Fruit fly (Drosophila melanogaster) whole organism, embryonic: Measurements from ENCODE around the gene Nsun5.

ENCODE experiments used
- Aef1 ChIP-seq: fragments of 200-800 bp; sonication (Bioruptor generic); IDR thresholded peaks from 3 replicates; pipeline ENCODE4 v1.3.6; 2022; ENCODE audit warnings: missing biosample characterization, missing genetic modification characterization
- Bteb2 ChIP-seq: fragments of 200-800 bp; sonication (Bioruptor generic); optimal IDR thresholded peaks from 2 replicates; lab custom pipeline; 2016; ENCODE audit warnings: missing biosample characterization, missing genetic modification characterization
- CG10147 ChIP-seq: fragments of 200-800 bp; sonication (Bioruptor generic); optimal IDR thresholded peaks from 2 replicates; lab custom pipeline; 2019; ENCODE audit warnings: missing biosample characterization, mild to moderate bottlenecking, missing genetic modification characterization, moderate library complexity
- CG10267 ChIP-seq: fragments of 200-800 bp; sonication (Bioruptor generic); optimal IDR thresholded peaks from 2 replicates; lab custom pipeline; 2018; ENCODE audit warnings: missing biosample characterization, mild to moderate bottlenecking, missing genetic modification characterization, moderate library complexity
- CG12071 ChIP-seq: fragments of 200-800 bp; sonication (Bioruptor generic); optimal IDR thresholded peaks from 3 replicates; lab custom pipeline; 2018; ENCODE audit warnings: missing biosample characterization, mild to moderate bottlenecking, missing genetic modification characterization
- CG14965 ChIP-seq: fragments of 200-800 bp; sonication (Bioruptor generic); optimal IDR thresholded peaks from 2 replicates; lab custom pipeline; 2016; ENCODE audit warnings: missing biosample characterization, missing genetic modification characterization, borderline replicate concordance
- CG15269 ChIP-seq: fragments of 200-800 bp; sonication (Bioruptor generic); optimal IDR thresholded peaks from 2 replicates; lab custom pipeline; 2018; ENCODE audit warnings: missing biosample characterization, mild to moderate bottlenecking, missing genetic modification characterization, moderate library complexity
- CG15696 ChIP-seq: fragments of 200-800 bp; sonication (Bioruptor generic); optimal IDR thresholded peaks from 2 replicates; lab custom pipeline; 2019; ENCODE audit warnings: missing biosample characterization, mild to moderate bottlenecking, missing genetic modification characterization, moderate library complexity
- CG17612 ChIP-seq: fragments of 200-800 bp; sonication (Bioruptor generic); IDR thresholded peaks from 2 replicates; pipeline ENCODE4 v1.3.6; 2022; ENCODE audit warnings: missing biosample characterization, missing genetic modification characterization
- CG17829 ChIP-seq: fragments of 200-800 bp; optimal IDR thresholded peaks from 2 replicates; lab custom pipeline; 2019; ENCODE audit warnings: missing biosample characterization, mild to moderate bottlenecking, missing genetic modification characterization, moderate library complexity
- CG1792 ChIP-seq: fragments of 200-800 bp; sonication (Bioruptor generic); optimal IDR thresholded peaks from 2 replicates; lab custom pipeline; 2016; ENCODE audit warnings: missing biosample characterization, missing genetic modification characterization
- CG18619 ChIP-seq: fragments of 200-800 bp; sonication (Bioruptor generic); optimal IDR thresholded peaks from 3 replicates; lab custom pipeline; 2017; ENCODE audit warnings: missing biosample characterization, mild to moderate bottlenecking, missing genetic modification characterization
- CG2875 ChIP-seq: fragments of 200-800 bp; sonication (Bioruptor generic); optimal IDR thresholded peaks from 2 replicates; lab custom pipeline; 2017; ENCODE audit warnings: missing biosample characterization, mild to moderate bottlenecking, missing genetic modification characterization, missing genetic modification reagents
- CG4328 ChIP-seq: fragments of 200-800 bp; sonication (Bioruptor generic); optimal IDR thresholded peaks from 3 replicates; lab custom pipeline; 2017; ENCODE audit warnings: missing biosample characterization, missing genetic modification reagents, missing genetic modification characterization
- CG5180 ChIP-seq: fragments of 200-800 bp; sonication (Bioruptor generic); optimal IDR thresholded peaks from 3 replicates; lab custom pipeline; 2017; ENCODE audit warnings: missing biosample characterization, missing genetic modification characterization, mild to moderate bottlenecking, moderate library complexity, missing genetic modification reagents
- CG6854 ChIP-seq: fragments of 200-800 bp; sonication (Bioruptor generic); optimal IDR thresholded peaks from 3 replicates; lab custom pipeline; 2017; ENCODE audit warnings: missing biosample characterization, mild to moderate bottlenecking, missing genetic modification characterization
- CG7357 ChIP-seq: fragments of 200-800 bp; sonication (Bioruptor generic); IDR thresholded peaks from 3 replicates; pipeline ENCODE4 v1.3.6; 2022; ENCODE audit warnings: missing biosample characterization, missing genetic modification characterization
- CG8478 ChIP-seq: fragments of >200 bp; optimal IDR thresholded peaks from 2 replicates; lab custom pipeline; 2018
- Camta ChIP-seq: fragments of 200-800 bp; sonication (Bioruptor generic); optimal IDR thresholded peaks from 2 replicates; lab custom pipeline; 2016; ENCODE audit warnings: missing biosample characterization, missing genetic modification characterization
- CoRest ChIP-seq: fragments of 200-800 bp; sonication (Bioruptor generic); optimal IDR thresholded peaks from 3 replicates; lab custom pipeline; 2018; ENCODE audit warnings: missing biosample characterization, mild to moderate bottlenecking, missing genetic modification characterization, moderate library complexity
- Dbx ChIP-seq: fragments of 200-800 bp; sonication (Bioruptor generic); IDR thresholded peaks from 3 replicates; pipeline ENCODE4 v1.3.6; 2022; ENCODE audit warnings: missing biosample characterization, missing genetic modification characterization
- Dll ChIP-seq: fragments of 200-800 bp; sonication (Bioruptor generic); IDR thresholded peaks from 4 replicates; pipeline ENCODE4 v1.3.6; 2022; ENCODE audit warnings: missing biosample characterization, missing genetic modification characterization; ENCODE audit not compliant: partially characterized antibody
- Ets97D ChIP-seq: fragments of 200-800 bp; sonication (Bioruptor generic); optimal IDR thresholded peaks from 3 replicates; lab custom pipeline; 2016; ENCODE audit warnings: missing biosample characterization, missing genetic modification characterization
- H2.0 ChIP-seq: fragments of 200-800 bp; sonication (Bioruptor generic); IDR thresholded peaks from 2 replicates; pipeline ENCODE4 v1.3.6; 2022; ENCODE audit warnings: missing biosample characterization, missing genetic modification characterization
- Hey ChIP-seq: fragments of 200-800 bp; sonication (Bioruptor generic); optimal IDR thresholded peaks from 3 replicates; lab custom pipeline; 2018; ENCODE audit warnings: missing biosample characterization, mild to moderate bottlenecking, missing genetic modification characterization
- Hmr ChIP-seq: fragments of 200-800 bp; sonication (Bioruptor generic); optimal IDR thresholded peaks from 3 replicates; lab custom pipeline; 2017; ENCODE audit warnings: mild to moderate bottlenecking, missing biosample characterization, missing genetic modification reagents, missing genetic modification characterization
- Mes4 ChIP-seq: fragments of 200-800 bp; sonication (Bioruptor generic); optimal IDR thresholded peaks from 2 replicates; lab custom pipeline; 2016; ENCODE audit warnings: missing biosample characterization, missing genetic modification characterization
- NfI ChIP-seq: fragments of 200-800 bp; sonication (Bioruptor generic); optimal IDR thresholded peaks from 3 replicates; lab custom pipeline; 2018; ENCODE audit warnings: missing biosample characterization, mild to moderate bottlenecking, missing genetic modification characterization, moderate library complexity
- Oaz ChIP-seq: fragments of 200-800 bp; sonication (Bioruptor generic); IDR thresholded peaks from 2 replicates; pipeline ENCODE4 v1.3.6; 2022; ENCODE audit warnings: missing biosample characterization, missing genetic modification characterization
- Ptx1 ChIP-seq: fragments of 200-800 bp; sonication (Bioruptor generic); IDR thresholded peaks from 2 replicates; pipeline ENCODE4 v1.3.6; 2022; ENCODE audit warnings: missing biosample characterization, missing genetic modification characterization
- Ravus ChIP-seq: fragments of 200-800 bp; sonication (Bioruptor generic); IDR thresholded peaks from 2 replicates; pipeline ENCODE4 v1.3.6; 2022; ENCODE audit warnings: missing biosample characterization, missing genetic modification characterization
- Sin3A ChIP-seq: fragments of >200 bp; optimal IDR thresholded peaks from 2 replicates; lab custom pipeline; 2018
- al ChIP-seq: fragments of 200-800 bp; sonication (Bioruptor generic); IDR thresholded peaks from 2 replicates; pipeline ENCODE4 v1.3.6; 2022; ENCODE audit warnings: missing biosample characterization, missing genetic modification characterization
- az2 ChIP-seq: fragments of 200-800 bp; sonication (Bioruptor generic); optimal IDR thresholded peaks from 3 replicates; lab custom pipeline; 2016; ENCODE audit warnings: missing biosample characterization, missing genetic modification characterization
- bab2 ChIP-seq: fragments of 200-800 bp; sonication (Bioruptor generic); optimal IDR thresholded peaks from 2 replicates; lab custom pipeline; 2016; ENCODE audit warnings: missing biosample characterization, missing genetic modification characterization
- bowl ChIP-seq: fragments of 200-800 bp; sonication (Bioruptor generic); IDR thresholded peaks from 2 replicates; pipeline ENCODE4 v1.3.6; 2022; ENCODE audit warnings: missing biosample characterization, missing genetic modification characterization
- dan ChIP-seq: fragments of 200-800 bp; sonication (Bioruptor generic); IDR thresholded peaks from 2 replicates; pipeline ENCODE4 v1.3.6; 2022; ENCODE audit warnings: missing biosample characterization, missing genetic modification characterization
- fru ChIP-seq: fragments of >200 bp; optimal IDR thresholded peaks from 2 replicates; lab custom pipeline; 2017
- gce ChIP-seq: fragments of 200-800 bp; sonication (Bioruptor generic); IDR thresholded peaks from 3 replicates; pipeline ENCODE4 v1.3.6; 2022; ENCODE audit warnings: missing biosample characterization, missing genetic modification characterization
- gfzf ChIP-seq: fragments of 200-800 bp; sonication (Bioruptor generic); optimal IDR thresholded peaks from 2 replicates; lab custom pipeline; 2016; ENCODE audit warnings: missing biosample characterization, mild to moderate bottlenecking, missing genetic modification characterization, moderate library complexity
- grau ChIP-seq: fragments of 200-800 bp; optimal IDR thresholded peaks from 3 replicates; lab custom pipeline; 2019; ENCODE audit warnings: missing biosample characterization, mild to moderate bottlenecking, missing genetic modification characterization, moderate library complexity
- hkb ChIP-seq, 2 experiments: fragments of 200-800 bp in 1 of 2; fragments of >200 bp in 1 of 2; sonication (Bioruptor generic) in 1 of 2; IDR thresholded peaks in 1 of 2; optimal IDR thresholded peaks in 1 of 2; 2 replicates each; pipeline versions ENCODE4 v1.3.6 to Lab custom; 2017 to 2022; ENCODE audit warnings: missing biosample characterization in 1 of 2, missing genetic modification characterization in 1 of 2
- ind ChIP-seq: fragments of 200-800 bp; sonication (Bioruptor generic); optimal IDR thresholded peaks from 3 replicates; lab custom pipeline; 2016; ENCODE audit warnings: missing biosample characterization, missing genetic modification characterization
- lmd ChIP-seq: fragments of 200-800 bp; sonication (Bioruptor generic); IDR thresholded peaks from 2 replicates; pipeline ENCODE4 v1.3.6; 2022; ENCODE audit warnings: missing biosample characterization, missing genetic modification characterization
- luna ChIP-seq: fragments of 200-800 bp; sonication (Bioruptor generic); optimal IDR thresholded peaks from 2 replicates; lab custom pipeline; 2016; ENCODE audit warnings: missing biosample characterization, missing genetic modification characterization
- mld ChIP-seq: fragments of 200-800 bp; sonication (Bioruptor generic); IDR thresholded peaks from 3 replicates; pipeline ENCODE4 v1.3.6; 2022; ENCODE audit warnings: missing biosample characterization, missing genetic modification characterization; ENCODE audit not compliant: partially characterized antibody
- prd ChIP-seq, 3 experiments: fragments of >200 bp in 2 of 3; fragments of 200-800 bp in 1 of 3; sonication (Bioruptor generic) in 1 of 3; optimal IDR thresholded peaks in 2 of 3; IDR thresholded peaks in 1 of 3; 2 replicates in 2 of 3; 3 replicates in 1 of 3; pipeline versions ENCODE4 v1.3.6 to Lab custom; 2017 to 2022; ENCODE audit warnings: missing biosample characterization in 1 of 3, missing genetic modification characterization in 1 of 3
- pros ChIP-seq: fragments of 200-800 bp; sonication (Bioruptor generic); optimal IDR thresholded peaks from 3 replicates; lab custom pipeline; 2019; ENCODE audit warnings: missing biosample characterization, mild to moderate bottlenecking, missing genetic modification characterization, moderate library complexity
- repo ChIP-seq: fragments of 200-800 bp; sonication (Bioruptor generic); optimal IDR thresholded peaks from 2 replicates; lab custom pipeline; 2016; ENCODE audit warnings: missing biosample characterization, missing genetic modification characterization
- sisA ChIP-seq: fragments of 200-800 bp; sonication (Bioruptor generic); IDR thresholded peaks from 2 replicates; pipeline ENCODE4 v1.3.6; 2022; ENCODE audit warnings: missing biosample characterization, missing genetic modification characterization
- tgo ChIP-seq: fragments of 200-800 bp; sonication (Bioruptor generic); IDR thresholded peaks from 3 replicates; pipeline ENCODE4 v1.3.6; 2022; ENCODE audit warnings: missing biosample characterization, missing genetic modification characterization
- vfl ChIP-seq: fragments of 200-800 bp; sonication (Bioruptor generic); optimal IDR thresholded peaks from 2 replicates; lab custom pipeline; 2016; ENCODE audit warnings: missing biosample characterization, missing genetic modification characterization

The Nsun5 gene

DNA sequence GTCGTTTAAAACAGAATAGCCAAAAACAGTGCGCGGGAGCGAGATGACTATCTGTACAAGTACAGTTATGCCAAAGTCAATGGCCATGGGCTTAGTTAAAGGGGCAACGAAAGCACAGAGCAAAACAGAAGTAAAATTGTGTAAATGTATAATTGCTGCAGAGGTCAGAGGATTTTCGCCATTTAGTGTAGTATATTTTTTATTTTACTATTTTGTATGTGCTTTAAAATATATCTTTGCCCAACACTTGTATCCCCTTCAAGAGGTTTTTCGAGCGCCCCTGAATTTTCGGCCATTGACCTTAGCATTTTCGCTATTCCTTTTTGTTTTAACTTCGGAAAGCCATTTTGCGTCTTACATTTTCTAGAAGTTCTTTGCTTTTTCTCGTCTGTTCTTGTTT, 4.1 kb downstream of the Nsun5 start:
- TF ChIP-seq Hmr (GFP tag; lab: Kevin White, UChicago) = no peak
- no peak for TF ChIP-seq az2
- peak; percentile 17 for TF ChIP-seq CoRest (tag; lab: Kevin White, UChicago)
- TF ChIP-seq Aef1 (GFP tag; lab: Robert Waterston, UW) = no peak
- peak; percentile 22 for TF ChIP-seq grau (tag; lab: Kevin White, UChicago)
- TF ChIP-seq Sin3A (lab: Kevin White, UChicago) = no peak
- no peak for TF ChIP-seq CG15696 (tag; lab: Kevin White, UChicago)
- TF ChIP-seq ind (GFP tag; lab: Kevin White, UChicago) = no peak
- no peak for TF ChIP-seq CG7357
- TF ChIP-seq sisA = 0 out of 2 replicates have a peak, but pooled peaks have one; percentile 3
- no peak for TF ChIP-seq pros (GFP tag; lab: Kevin White, UChicago)
- TF ChIP-seq CG6854 (GFP tag; lab: Kevin White, UChicago) = no peak
- no peak for TF ChIP-seq Hey
- TF ChIP-seq CG4328 (GFP tag; lab: Kevin White, UChicago) = no peak
- peak; percentile 17 for TF ChIP-seq CG15269 (tag; lab: Kevin White, UChicago)
- no peak for TF ChIP-seq luna (GFP tag; lab: Kevin White, UChicago)
- TF ChIP-seq CG14965 (GFP tag; lab: Kevin White, UChicago) = no peak
- TF ChIP-seq gce (GFP tag; lab: Robert Waterston, UW) = no peak
- TF ChIP-seq Ets97D (GFP tag; lab: Kevin White, UChicago) = no peak
- no peak for TF ChIP-seq CG10147 (GFP tag; lab: Kevin White, UChicago)
- no peak; the same call in 2 of the 3 replicates for TF ChIP-seq tgo
- TF ChIP-seq Dll = no peak
- no peak for TF ChIP-seq Bteb2 (GFP tag; lab: Kevin White, UChicago)
- no peak for TF ChIP-seq CG10267 (tag; lab: Kevin White, UChicago)
- no peak for TF ChIP-seq gfzf (GFP tag; lab: Kevin White, UChicago)
- TF ChIP-seq Ravus = no peak
- TF ChIP-seq CG18619 (GFP tag; lab: Kevin White, UChicago) = no peak
- no peak for TF ChIP-seq Camta (GFP tag; lab: Kevin White, UChicago)
- no peak for TF ChIP-seq CG12071 (GFP tag; lab: Kevin White, UChicago)
- no peak for TF ChIP-seq mld (GFP tag; lab: Robert Waterston, UW)
- no peak for TF ChIP-seq Oaz (GFP tag; lab: Robert Waterston, UW)
- no peak for TF ChIP-seq CG1792 (GFP tag; lab: Kevin White, UChicago)
- no peak for TF ChIP-seq vfl
- no peak for TF ChIP-seq dan
- TF ChIP-seq Mes4 (GFP tag; lab: Kevin White, UChicago) = no peak
- TF ChIP-seq Dbx (GFP tag; lab: Robert Waterston, UW) = no peak
- no peak for TF ChIP-seq CG8478 (lab: Kevin White, UChicago)
- no peak for TF ChIP-seq CG5180 (GFP tag; lab: Kevin White, UChicago)
- TF ChIP-seq fru (lab: Kevin White, UChicago) = no peak
- TF ChIP-seq CG2875 (GFP tag; lab: Kevin White, UChicago) = no peak
- no peak for TF ChIP-seq lmd (GFP tag; lab: Robert Waterston, UW)
- TF ChIP-seq bowl (GFP tag; lab: Robert Waterston, UW) = no peak
- no peak for TF ChIP-seq repo (GFP tag; lab: Kevin White, UChicago)
- peak; percentile 28; the same call in 1 of the 2 replicates for TF ChIP-seq Ptx1 (GFP tag; lab: Robert Waterston, UW)
- no peak for TF ChIP-seq bab2
- TF ChIP-seq CG17829 = no peak
- TF ChIP-seq CG17612 (GFP tag; lab: Robert Waterston, UW) = no peak
- TF ChIP-seq prd (optimal IDR thresholded peaks at IDR 0.05; lab: Kevin White, UChicago) = no peak
- TF ChIP-seq prd (GFP tag; IDR thresholded peaks at IDR 0.05; lab: Robert Waterston, UW) = peak; percentile 49; the same call in 2 of the 3 replicates
- no peak for TF ChIP-seq al (GFP tag; lab: Robert Waterston, UW)
- TF ChIP-seq H2.0 = 0 out of 2 replicates have a peak, but pooled peaks have one; percentile 8
- no peak for TF ChIP-seq NfI
- TF ChIP-seq hkb (optimal IDR thresholded peaks at IDR 0.05; lab: Kevin White, UChicago) = no peak
- peak; percentile 19; the same call in 1 of the 2 replicates for TF ChIP-seq hkb (GFP tag; IDR thresholded peaks at IDR 0.05; lab: Robert Waterston, UW)
